Fruit fly (Drosophila melanogaster) whole organism, embryonic: Measurements from ENCODE around the gene CG15403.

Source experiments
- Antp ChIP-seq: fragments of 200-800 bp; sonication (Bioruptor generic); optimal IDR thresholded peaks from 3 replicates; lab custom pipeline; 2016; ENCODE audit warnings: missing biosample characterization, missing genetic modification characterization
- Awh ChIP-seq: fragments of 200-800 bp; sonication (Bioruptor generic); IDR thresholded peaks from 2 replicates; pipeline ENCODE4, ENCODE4 v1.3.6; 2022; ENCODE audit warnings: missing biosample characterization, missing genetic modification characterization
- CG12391 ChIP-seq: fragments of 200-800 bp; sonication (Bioruptor generic); optimal IDR thresholded peaks from 3 replicates; lab custom pipeline; 2018; ENCODE audit warnings: missing biosample characterization, mild to moderate bottlenecking, missing genetic modification characterization, moderate library complexity
- CG17186 ChIP-seq: fragments of 200-800 bp; sonication (Bioruptor generic); optimal IDR thresholded peaks from 3 replicates; lab custom pipeline; 2017; ENCODE audit warnings: missing biosample characterization, missing genetic modification reagents, missing genetic modification characterization
- CG2120 ChIP-seq: fragments of 200-800 bp; sonication (Bioruptor generic); optimal IDR thresholded peaks from 3 replicates; lab custom pipeline; 2016; ENCODE audit warnings: missing biosample characterization, missing genetic modification characterization
- CG2712 ChIP-seq: fragments of 200-800 bp; optimal IDR thresholded peaks from 3 replicates; lab custom pipeline; 2019; ENCODE audit warnings: missing biosample characterization, mild to moderate bottlenecking, missing genetic modification characterization, moderate library complexity
- CG3065 ChIP-seq: fragments of 200-800 bp; sonication (Bioruptor generic); optimal IDR thresholded peaks from 2 replicates; lab custom pipeline; 2016; ENCODE audit warnings: missing biosample characterization, missing genetic modification characterization
- CG3407 ChIP-seq: fragments of 200-800 bp; sonication (Bioruptor generic); optimal IDR thresholded peaks from 2 replicates; lab custom pipeline; 2018; ENCODE audit warnings: missing biosample characterization, mild to moderate bottlenecking, missing genetic modification characterization
- CG34224 ChIP-seq: fragments of 200-800 bp; sonication (Bioruptor generic); IDR thresholded peaks from 3 replicates; pipeline ENCODE4 v1.3.6; 2022; ENCODE audit warnings: missing biosample characterization, missing genetic modification characterization; ENCODE audit not compliant: partially characterized antibody
- CG34376 ChIP-seq: fragments of 200-800 bp; sonication (Bioruptor generic); optimal IDR thresholded peaks from 2 replicates; lab custom pipeline; 2018; ENCODE audit warnings: missing biosample characterization, mild to moderate bottlenecking, missing genetic modification characterization
- CG8281 ChIP-seq: fragments of 200-800 bp; sonication (Bioruptor generic); optimal IDR thresholded peaks from 2 replicates; lab custom pipeline; 2018; ENCODE audit warnings: missing biosample characterization, mild to moderate bottlenecking, missing genetic modification characterization, moderate library complexity
- CG8290 ChIP-seq, 3 experiments: fragments of 200-800 bp; sonication (Bioruptor generic); optimal IDR thresholded peaks; 2 replicates each; lab custom pipeline; 2016 to 2019; ENCODE audit warnings: missing biosample characterization in 3 of 3, missing genetic modification characterization in 3 of 3, mild to moderate bottlenecking in 2 of 3, moderate library complexity in 1 of 3
- CG8388 ChIP-seq: fragments of 200-800 bp; sonication (Bioruptor generic); optimal IDR thresholded peaks from 2 replicates; lab custom pipeline; 2019; ENCODE audit warnings: missing biosample characterization, mild to moderate bottlenecking, missing genetic modification characterization, moderate library complexity
- CG9437 ChIP-seq: fragments of 200-800 bp; sonication (Bioruptor generic); optimal IDR thresholded peaks from 2 replicates; lab custom pipeline; 2018; ENCODE audit warnings: missing biosample characterization, mild to moderate bottlenecking, missing genetic modification characterization
- Camta ChIP-seq: fragments of 200-800 bp; sonication (Bioruptor generic); optimal IDR thresholded peaks from 2 replicates; lab custom pipeline; 2016; ENCODE audit warnings: missing biosample characterization, missing genetic modification characterization
- D ChIP-seq, 2 experiments: fragments of 200-800 bp in 1 of 2; fragments of >200 bp in 1 of 2; sonication (Bioruptor generic) in 1 of 2; optimal IDR thresholded peaks; 2 replicates in 1 of 2; 3 replicates in 1 of 2; lab custom pipeline; 2017; ENCODE audit warnings: mild to moderate bottlenecking in 1 of 2, missing biosample characterization in 1 of 2, missing genetic modification characterization in 1 of 2, missing genetic modification reagents in 1 of 2
- Dek ChIP-seq: fragments of 200-800 bp; sonication (Bioruptor generic); optimal IDR thresholded peaks from 3 replicates; lab custom pipeline; 2019; ENCODE audit warnings: missing biosample characterization, mild to moderate bottlenecking, missing genetic modification characterization, moderate library complexity
- Dip3 ChIP-seq: fragments of 200-800 bp; sonication (Bioruptor generic); optimal IDR thresholded peaks from 3 replicates; lab custom pipeline; 2016; ENCODE audit warnings: missing biosample characterization, missing genetic modification characterization
- MTF-1 ChIP-seq: fragments of 200-800 bp; sonication (Bioruptor generic); optimal IDR thresholded peaks from 2 replicates; lab custom pipeline; 2018; ENCODE audit warnings: missing biosample characterization, mild to moderate bottlenecking, missing genetic modification characterization, borderline replicate concordance
- NC2β ChIP-seq: fragments of 200-800 bp; sonication (Bioruptor generic); optimal IDR thresholded peaks from 2 replicates; lab custom pipeline; 2016; ENCODE audit warnings: missing biosample characterization, missing genetic modification characterization
- Nf-YC ChIP-seq: fragments of 200-800 bp; optimal IDR thresholded peaks from 3 replicates; lab custom pipeline; 2019; ENCODE audit warnings: missing biosample characterization, mild to moderate bottlenecking, missing genetic modification characterization, moderate library complexity
- Ravus ChIP-seq: fragments of 200-800 bp; sonication (Bioruptor generic); IDR thresholded peaks from 2 replicates; pipeline ENCODE4 v1.3.6; 2022; ENCODE audit warnings: missing biosample characterization, missing genetic modification characterization
- Sin3A ChIP-seq: fragments of >200 bp; optimal IDR thresholded peaks from 2 replicates; lab custom pipeline; 2018
- Spps ChIP-seq: fragments of 200-800 bp; sonication (Bioruptor generic); optimal IDR thresholded peaks from 2 replicates; lab custom pipeline; 2018; ENCODE audit warnings: missing biosample characterization, mild to moderate bottlenecking, missing genetic modification characterization
- Tbp ChIP-seq: fragments of >200 bp; optimal IDR thresholded peaks from 2 replicates; lab custom pipeline; 2018; ENCODE audit warnings: missing biosample characterization, missing genetic modification characterization
- ac ChIP-seq: fragments of 200-800 bp; sonication (Bioruptor generic); optimal IDR thresholded peaks from 3 replicates; lab custom pipeline; 2017; ENCODE audit warnings: missing biosample characterization, mild to moderate bottlenecking, missing genetic modification characterization
- ato ChIP-seq: fragments of 200-800 bp; sonication (Bioruptor generic); IDR thresholded peaks from 2 replicates; pipeline ENCODE4 v1.3.6; 2022; ENCODE audit warnings: missing biosample characterization, missing genetic modification characterization; ENCODE audit not compliant: partially characterized antibody
- bigmax ChIP-seq: fragments of 200-800 bp; sonication (Bioruptor generic); optimal IDR thresholded peaks from 2 replicates; lab custom pipeline; 2018; ENCODE audit warnings: missing biosample characterization, mild to moderate bottlenecking, missing genetic modification characterization
- br ChIP-seq: fragments of >200 bp; optimal IDR thresholded peaks from 2 replicates; lab custom pipeline; 2017
- cas ChIP-seq: fragments of 200-800 bp; sonication (Bioruptor generic); IDR thresholded peaks from 2 replicates; pipeline ENCODE4 v1.3.6; 2022; ENCODE audit warnings: missing biosample characterization, missing genetic modification characterization
- crol ChIP-seq: fragments of 200-800 bp; sonication (Bioruptor generic); IDR thresholded peaks from 2 replicates; pipeline ENCODE4 v1.3.6; 2022; ENCODE audit warnings: missing biosample characterization, missing genetic modification characterization
- dmrt11E ChIP-seq: fragments of 200-800 bp; sonication (Bioruptor generic); optimal IDR thresholded peaks from 3 replicates; lab custom pipeline; 2018; ENCODE audit warnings: missing biosample characterization, mild to moderate bottlenecking, missing genetic modification characterization, moderate library complexity
- grn ChIP-seq: fragments of 200-800 bp; sonication (Bioruptor generic); optimal IDR thresholded peaks from 3 replicates; lab custom pipeline; 2017; ENCODE audit warnings: missing biosample characterization, missing genetic modification characterization
- gsb ChIP-seq: fragments of 200-800 bp; sonication (Bioruptor generic); IDR thresholded peaks from 2 replicates; pipeline ENCODE4 v1.3.6; 2022; ENCODE audit warnings: missing biosample characterization, missing genetic modification characterization
- hkb ChIP-seq, 2 experiments: fragments of 200-800 bp in 1 of 2; fragments of >200 bp in 1 of 2; sonication (Bioruptor generic) in 1 of 2; IDR thresholded peaks in 1 of 2; optimal IDR thresholded peaks in 1 of 2; 2 replicates each; pipeline versions ENCODE4 v1.3.6 to Lab custom; 2017 to 2022; ENCODE audit warnings: missing biosample characterization in 1 of 2, missing genetic modification characterization in 1 of 2
- lilli ChIP-seq: fragments of 200-800 bp; sonication (Bioruptor generic); optimal IDR thresholded peaks from 3 replicates; lab custom pipeline; 2016; ENCODE audit warnings: missing biosample characterization, missing genetic modification characterization
- lola ChIP-seq, 3 experiments: fragments of >200 bp in 2 of 3; fragments of 200-800 bp in 1 of 3; sonication (Bioruptor generic) in 1 of 3; optimal IDR thresholded peaks; 2 replicates each; lab custom pipeline; 2017 to 2019; ENCODE audit warnings: missing biosample characterization in 3 of 3, missing genetic modification characterization in 3 of 3, mild to moderate bottlenecking in 1 of 3, moderate library complexity in 1 of 3
- lov ChIP-seq, 2 experiments: fragments of 200-800 bp in 1 of 2; fragments of >200 bp in 1 of 2; sonication (Bioruptor generic) in 1 of 2; IDR thresholded peaks in 1 of 2; optimal IDR thresholded peaks in 1 of 2; 2 replicates in 1 of 2; 3 replicates in 1 of 2; pipeline versions ENCODE4 v1.3.6 to Lab custom; 2017 to 2022; ENCODE audit warnings: missing biosample characterization in 1 of 2, missing genetic modification characterization in 1 of 2
- mirr ChIP-seq: fragments of 200-800 bp; sonication (Bioruptor generic); optimal IDR thresholded peaks from 3 replicates; lab custom pipeline; 2018; ENCODE audit warnings: missing biosample characterization, mild to moderate bottlenecking, missing genetic modification characterization
- nmo ChIP-seq: fragments of 200-800 bp; sonication (Bioruptor generic); optimal IDR thresholded peaks from 2 replicates; lab custom pipeline; 2018; ENCODE audit warnings: missing biosample characterization, mild to moderate bottlenecking, missing genetic modification characterization, moderate library complexity
- p53 ChIP-seq: fragments of 200-800 bp; sonication (Bioruptor generic); optimal IDR thresholded peaks from 2 replicates; lab custom pipeline; 2016; ENCODE audit warnings: missing biosample characterization, missing genetic modification characterization
- peb ChIP-seq: fragments of 200-800 bp; sonication (Bioruptor generic); IDR thresholded peaks from 2 replicates; pipeline ENCODE4 v1.3.6; 2022; ENCODE audit warnings: missing biosample characterization, missing genetic modification characterization
- rib ChIP-seq: fragments of 200-800 bp; sonication (Bioruptor generic); IDR thresholded peaks from 2 replicates; pipeline ENCODE4 v1.3.6; 2022; ENCODE audit warnings: missing biosample characterization, missing genetic modification characterization
- sens ChIP-seq: fragments of 200-800 bp; sonication (Bioruptor generic); peaks from one replicate; lab custom pipeline; 2016; ENCODE audit warnings: missing biosample characterization, missing genetic modification characterization
- slp2 ChIP-seq: fragments of 200-800 bp; sonication (Bioruptor generic); optimal IDR thresholded peaks from 2 replicates; lab custom pipeline; 2016; ENCODE audit warnings: missing biosample characterization, missing genetic modification characterization
- tin ChIP-seq: fragments of 200-800 bp; sonication (Bioruptor generic); optimal IDR thresholded peaks from 3 replicates; lab custom pipeline; 2016; ENCODE audit warnings: missing biosample characterization, missing genetic modification characterization
- usp ChIP-seq: fragments of >200 bp; optimal IDR thresholded peaks from 2 replicates; lab custom pipeline; 2017; ENCODE audit warnings: missing biosample characterization, missing genetic modification characterization
- zen2 ChIP-seq: fragments of 200-800 bp; sonication (Bioruptor generic); IDR thresholded peaks from 3 replicates; pipeline ENCODE4 v1.3.6; 2022; ENCODE audit warnings: missing biosample characterization, missing genetic modification characterization; ENCODE audit not compliant: partially characterized antibody

CG15403 gene

DNA sequence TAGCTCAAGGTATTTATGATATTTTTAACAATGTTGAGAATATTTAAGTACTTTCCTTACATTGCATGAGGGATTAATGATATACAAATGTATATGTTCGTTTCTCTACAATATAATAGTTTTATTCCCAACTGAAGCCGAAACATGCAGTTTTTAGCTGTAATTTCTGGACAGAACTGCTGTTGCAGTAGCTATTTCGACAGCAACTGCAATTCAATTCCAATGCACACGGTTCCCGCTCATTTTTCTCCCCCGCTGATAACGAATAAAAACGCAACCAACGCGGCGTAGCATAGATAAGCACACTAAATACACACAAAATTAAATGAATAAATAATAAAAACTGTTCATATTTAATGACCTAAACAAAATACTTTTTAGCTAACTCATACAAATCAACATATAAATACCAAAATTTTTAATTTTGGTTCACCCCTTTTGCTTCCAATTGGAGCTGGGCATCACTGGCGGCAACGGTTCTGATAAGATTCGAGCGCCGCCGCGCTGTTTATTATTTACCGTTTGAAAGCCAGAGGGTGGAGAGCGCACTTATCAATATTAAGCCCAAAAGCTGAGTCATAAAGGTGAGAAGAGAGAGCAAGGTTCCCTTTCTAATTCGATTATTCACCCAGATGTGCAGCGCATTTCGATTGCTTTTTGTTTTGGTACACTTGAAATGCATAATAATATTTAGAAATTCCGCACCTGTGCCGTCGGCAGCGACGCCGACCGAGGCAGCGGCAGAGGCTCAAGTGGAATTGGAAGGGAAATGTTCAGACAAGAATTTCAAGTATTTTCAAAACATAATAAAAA is 30.0 kb downstream of the CG15403 start (continued):
- TF ChIP-seq Sin3A (lab: Kevin White, UChicago), result no peak
- no peak for TF ChIP-seq Nf-YC
- no peak for TF ChIP-seq CG8290 (GFP tag; optimal IDR thresholded peaks at IDR 0.05; lab: Kevin White, UChicago)
- TF ChIP-seq CG8290 (tag; optimal IDR thresholded peaks at IDR 0.05; lab: Kevin White, UChicago), result peak in 1 of 2 experiments; percentile 5
- TF ChIP-seq Ravus (GFP tag; lab: Robert Waterston, UW), result no peak
- TF ChIP-seq cas, result no peak
- no peak for TF ChIP-seq nmo (GFP tag; lab: Kevin White, UChicago)
- no peak for TF ChIP-seq CG3065
- no peak for TF ChIP-seq ato
- no peak for TF ChIP-seq Camta (GFP tag; lab: Kevin White, UChicago)
- peak; percentile 84 for TF ChIP-seq sens (GFP tag; lab: Kevin White, UChicago)
- TF ChIP-seq lola (GFP tag; optimal IDR thresholded peaks at IDR 0.05; lab: Kevin White, UChicago), result peak in 1 of 3 experiments; percentile 47
- TF ChIP-seq MTF-1, result peak; percentile 26
- 0 out of 2 replicates have a peak, but pooled peaks have one; percentile 16 for TF ChIP-seq rib
- TF ChIP-seq peb (GFP tag; lab: Robert Waterston, UW), result no peak
- no peak for TF ChIP-seq zen2 (GFP tag; lab: Robert Waterston, UW)
- TF ChIP-seq Dip3, result no peak
- no peak for TF ChIP-seq slp2 (GFP tag; lab: Kevin White, UChicago)
- no peak for TF ChIP-seq ac (GFP tag; lab: Kevin White, UChicago)
- TF ChIP-seq Spps (tag; lab: Kevin White, UChicago), result no peak
- TF ChIP-seq hkb (optimal IDR thresholded peaks at IDR 0.05; lab: Kevin White, UChicago), result no peak
- TF ChIP-seq hkb (GFP tag; IDR thresholded peaks at IDR 0.05; lab: Robert Waterston, UW), result no peak; the same call in none of the 2 replicates
- no peak for TF ChIP-seq lov (optimal IDR thresholded peaks at IDR 0.05; lab: Kevin White, UChicago)
- no peak for TF ChIP-seq lov (GFP tag; IDR thresholded peaks at IDR 0.05; lab: Robert Waterston, UW)
- TF ChIP-seq D (optimal IDR thresholded peaks at IDR 0.05; lab: Kevin White, UChicago), result no peak
- no peak for TF ChIP-seq D (GFP tag; optimal IDR thresholded peaks at IDR 0.05; lab: Kevin White, UChicago)
- no peak for TF ChIP-seq gsb (GFP tag; lab: Robert Waterston, UW)
- peak; percentile 12 for TF ChIP-seq CG2120 (GFP tag; lab: Kevin White, UChicago)
- TF ChIP-seq NC2β, result no peak
- peak; percentile 19 for TF ChIP-seq lilli (GFP tag; lab: Kevin White, UChicago)
- TF ChIP-seq CG2712 (tag; lab: Kevin White, UChicago), result peak; percentile 54
- no peak; the same call in 2 of the 3 replicates for TF ChIP-seq CG34224 (GFP tag; lab: Robert Waterston, UW)
- TF ChIP-seq bigmax, result no peak
- no peak for TF ChIP-seq CG9437 (GFP tag; lab: Kevin White, UChicago)
- no peak for TF ChIP-seq usp
- no peak for TF ChIP-seq grn
- TF ChIP-seq mirr (GFP tag; lab: Kevin White, UChicago), result no peak
- peak; percentile 25 for TF ChIP-seq CG3407 (GFP tag; lab: Kevin White, UChicago)
- no peak for TF ChIP-seq Antp (GFP tag; lab: Kevin White, UChicago)
- TF ChIP-seq tin (GFP tag; lab: Kevin White, UChicago), result no peak
- peak; percentile 46 for TF ChIP-seq CG8281 (tag; lab: Kevin White, UChicago)
- no peak for TF ChIP-seq p53
- no peak for TF ChIP-seq Tbp (GFP tag; lab: Kevin White, UChicago)
- peak; percentile 15 for TF ChIP-seq dmrt11E (tag; lab: Kevin White, UChicago)
- no peak for TF ChIP-seq br (lab: Kevin White, UChicago)
- TF ChIP-seq CG12391, result peak; percentile 19
- peak; percentile 66 for TF ChIP-seq CG34376 (GFP tag; lab: Kevin White, UChicago)
- TF ChIP-seq Awh (GFP tag; lab: Robert Waterston, UW), result no peak
- TF ChIP-seq crol (GFP tag; lab: Robert Waterston, UW), result no peak
- TF ChIP-seq CG17186, result no peak
- TF ChIP-seq Dek, result no peak
- TF ChIP-seq CG8388 (GFP tag; lab: Kevin White, UChicago), result no peak
